Fruit fly (Drosophila melanogaster): ENCODE results near the gene CG32006.

DNA sequence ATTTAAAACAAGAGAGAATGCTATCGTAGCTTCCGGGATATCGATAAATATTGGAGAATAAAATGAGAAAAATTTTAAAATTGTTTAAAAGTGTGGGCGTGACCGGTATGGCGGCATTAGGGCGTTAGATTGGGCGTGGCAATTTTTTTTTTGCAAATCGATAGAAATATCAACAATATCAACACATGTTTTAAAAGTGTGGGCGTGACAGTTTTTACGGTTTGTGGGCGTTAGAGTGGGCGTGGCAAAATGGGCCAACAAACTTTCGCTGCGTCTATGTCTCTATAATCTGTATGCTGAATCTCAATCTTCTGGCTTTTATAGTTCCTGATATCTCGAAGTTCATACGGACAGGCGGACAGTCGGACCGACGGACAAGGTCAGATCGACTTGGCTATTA is 1.4 kb upstream of the CG32006 start:
- TF ChIP-seq CG5204 (GFP tag; optimal IDR thresholded peaks at IDR 0.05): no peak
- no peak for TF ChIP-seq CG33017 (tag; optimal IDR thresholded peaks at IDR 0.05)
- no peak for TF ChIP-seq Crg-1 (GFP tag; optimal IDR thresholded peaks at IDR 0.05)
- no peak for TF ChIP-seq ovo (GFP tag; optimal IDR thresholded peaks at IDR 0.05)
- no peak for TF ChIP-seq kay (GFP tag; ENCODE audit: borderline replicate concordance)
- no peak for TF ChIP-seq CG1620 (GFP tag; optimal IDR thresholded peaks at IDR 0.05)
